Worm (Caenorhabditis elegans): ENCODE measurements around the gene nhr-117.

Gene nhr-117

ce11 chrV:1627269-1627668 is 5.9 kb upstream of the nhr-117 start:
- TF ChIP-seq B0035.1 (tag; optimal IDR thresholded peaks at IDR 0.05): no peak
- TF ChIP-seq lin-40 (tag; optimal IDR thresholded peaks at IDR 0.05): peak; percentile 22
- TF ChIP-seq K12H6.12 (tag; optimal IDR thresholded peaks at IDR 0.05): no peak
- no peak for TF ChIP-seq sdz-38 (tag; optimal IDR thresholded peaks at IDR 0.05)
- TF ChIP-seq lin-26 (GFP tag; IDR thresholded peaks at IDR 0.05): peak; percentile 40; the same call in 1 of the 2 replicates
- 0 out of 2 replicates have a peak, but pooled peaks have one; percentile 25 for TF ChIP-seq Y53G8AR.9 (GFP tag; conservative IDR thresholded peaks at IDR 0.05)
- no peak for TF ChIP-seq rpc-1 (optimal IDR thresholded peaks at IDR 0.05)
- no peak for TF ChIP-seq rpc-1 (tag; optimal IDR thresholded peaks at IDR 0.05)

- no peak for TF ChIP-seq zim-3 (tag; optimal IDR thresholded peaks at IDR 0.05)
These were observed 5.4 kb upstream of the nhr-117 start, which contains the start of gene nhr-237 for ce11 chrV:1626720-1627119. Gene nhr-237, minus strand, starts transcription at chrV:1626820.

DNA sequence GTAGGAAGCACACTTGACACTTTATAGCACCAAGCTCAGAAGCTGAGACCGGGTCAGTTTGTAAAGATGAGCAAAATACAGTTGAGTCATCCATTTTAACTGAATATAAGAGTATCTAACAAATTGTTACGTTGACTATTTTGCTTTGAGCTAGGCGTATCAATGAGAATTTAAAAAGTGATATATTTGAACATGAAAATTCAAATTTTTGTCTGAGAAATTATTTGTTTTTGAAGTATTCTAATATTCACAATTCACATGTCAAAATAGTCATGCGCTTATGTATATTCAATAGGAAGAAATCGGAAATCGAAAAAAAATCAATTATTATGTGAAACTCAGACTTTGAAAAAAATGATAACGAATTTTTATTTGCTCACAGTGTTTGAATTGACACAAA is 3.0 kb upstream of the nhr-117 start, which contains the start of gene nhr-110:
nhr-110 (minus strand) TSS at position 101 of the 400 bp plus-strand sequence.
- no peak for TF ChIP-seq nfyb-1 (GFP tag; IDR thresholded peaks at IDR 0.05)
- TF ChIP-seq F37B4.10 (GFP tag; IDR thresholded peaks at IDR 0.05): no peak
- TF ChIP-seq lin-54 (GFP tag; optimal IDR thresholded peaks at IDR 0.05): no peak
- TF ChIP-seq madf-6 (GFP tag; IDR thresholded peaks at IDR 0.05): no peak
- TF ChIP-seq F39B2.1 (GFP tag; IDR thresholded peaks at IDR 0.05): no peak
- no peak for TF ChIP-seq egl-18 (GFP tag; IDR thresholded peaks at IDR 0.05)
- no peak for TF ChIP-seq snpc-4 (GFP tag; optimal IDR thresholded peaks at IDR 0.05)
- no peak for TF ChIP-seq snpc-4 (tag; optimal IDR thresholded peaks at IDR 0.05)
- no peak for TF ChIP-seq nhr-90 (tag; optimal IDR thresholded peaks at IDR 0.05)
- no peak for TF ChIP-seq unc-62 (GFP tag; optimal IDR thresholded peaks at IDR 0.05)
- no peak for TF ChIP-seq hsf-1 (GFP tag; IDR thresholded peaks at IDR 0.05)
- TF ChIP-seq F52B5.7 (tag; optimal IDR thresholded peaks at IDR 0.05): no peak
- TF ChIP-seq ceh-58 (GFP tag; IDR thresholded peaks at IDR 0.05): no peak
- no peak for TF ChIP-seq akir-1 (GFP tag; optimal IDR thresholded peaks at IDR 0.05)
- TF ChIP-seq pha-4 (tag; optimal IDR thresholded peaks at IDR 0.05): no peak

- TF ChIP-seq F55B11.4 (tag; optimal IDR thresholded peaks at IDR 0.05; ENCODE audit: borderline replicate concordance, insufficient read depth): no peak
- TF ChIP-seq tbp1 (GFP tag; optimal IDR thresholded peaks at IDR 0.05): no peak
- TF ChIP-seq D2030.7 (GFP tag; IDR thresholded peaks at IDR 0.05): no peak
- no peak for TF ChIP-seq ztf-25 (GFP tag; IDR thresholded peaks at IDR 0.05)
- TF ChIP-seq cebp-1 (GFP tag; IDR thresholded peaks at IDR 0.05): no peak
- TF ChIP-seq cebp-1 (tag; optimal IDR thresholded peaks at IDR 0.05): no peak
- no peak for TF ChIP-seq T26A5.8 (tag; optimal IDR thresholded peaks at IDR 0.05)
- TF ChIP-seq lsy-27 (tag; optimal IDR thresholded peaks at IDR 0.05; ENCODE audit: borderline replicate concordance, insufficient read depth): no peak
- no peak for TF ChIP-seq Y95B8A.8 (GFP tag; IDR thresholded peaks at IDR 0.05)
- no peak for TF ChIP-seq nfya-2 (GFP tag; IDR thresholded peaks at IDR 0.05)
- TF ChIP-seq cebp-2 (GFP tag; IDR thresholded peaks at IDR 0.05): no peak
- TF ChIP-seq ztf-18 (tag; optimal IDR thresholded peaks at IDR 0.05): no peak
- TF ChIP-seq nfyb-1 (GFP tag; IDR thresholded peaks at IDR 0.05): no peak
- no peak for TF ChIP-seq die-1 (tag; optimal IDR thresholded peaks at IDR 0.05)
- TF ChIP-seq F37B4.10 (GFP tag; IDR thresholded peaks at IDR 0.05): no peak
- TF ChIP-seq hrde-1 (tag; optimal IDR thresholded peaks at IDR 0.05; ENCODE audit: borderline replicate concordance): no peak
- TF ChIP-seq nfya-1 (tag; optimal IDR thresholded peaks at IDR 0.05; ENCODE audit: borderline replicate concordance, insufficient read depth): no peak
These were observed 2.1 kb upstream of the nhr-117 start for ce11 chrV:1623429-1623828.

Measured in whole organism, young adult.